Worm (Caenorhabditis elegans) whole organism, L2 larva: ENCODE data around the gene F41E6.5.

Experiments
- ceh-82 ChIP-seq: fragments of 150-350 bp; optimal IDR thresholded peaks from 2 replicates; lab custom pipeline; 2014; ENCODE audit warnings: missing biosample characterization, missing genetic modification characterization
- elt-3 ChIP-seq: sonication (generic microtip); optimal IDR thresholded peaks from 2 replicates; lab custom pipeline; 2017; ENCODE audit warnings: missing biosample characterization, missing genetic modification characterization
- mdl-1 ChIP-seq, 2 experiments: fragments of 150-350 bp in 1 of 2; sonication (generic microtip) in 1 of 2; optimal IDR thresholded peaks; 2 replicates each; lab custom pipeline; 2017; ENCODE audit warnings: missing biosample characterization in 2 of 2, missing genetic modification characterization in 2 of 2
- nhr-23 ChIP-seq: fragments of 150-350 bp; optimal IDR thresholded peaks from 2 replicates; lab custom pipeline; 2014; ENCODE audit warnings: missing biosample characterization, missing genetic modification reagents, missing genetic modification characterization
- nhr-237 ChIP-seq: fragments of 150-350 bp; optimal IDR thresholded peaks from 2 replicates; lab custom pipeline; 2014; ENCODE audit warnings: missing biosample characterization, missing genetic modification characterization
- nhr-6 ChIP-seq: fragments of 150-350 bp; optimal IDR thresholded peaks from 2 replicates; lab custom pipeline; 2014; ENCODE audit warnings: missing biosample characterization, missing genetic modification characterization
- nhr-77 ChIP-seq: fragments of 150-350 bp; optimal IDR thresholded peaks from 2 replicates; lab custom pipeline; 2014; ENCODE audit warnings: missing biosample characterization, missing genetic modification characterization
- sma-9 ChIP-seq, 2 experiments: fragments of 150-350 bp in 1 of 2; sonication (generic microtip) in 1 of 2; optimal IDR thresholded peaks; 2 replicates each; lab custom pipeline; 2014 to 2016; ENCODE audit warnings: missing genetic modification characterization in 2 of 2, mild to moderate bottlenecking in 1 of 2, missing biosample characterization in 1 of 2, missing compliant biosample characterization in 1 of 2, missing genetic modification reagents in 1 of 2, moderate library complexity in 1 of 2
- unc-62 ChIP-seq: fragments of 150-350 bp; optimal IDR thresholded peaks from 2 replicates; lab custom pipeline; 2014; ENCODE audit warnings: missing biosample characterization, missing genetic modification reagents, missing genetic modification characterization

ce11 chrV:8555955-8556354 is 47.3 kb upstream of the F41E6.5 start:
- TF ChIP-seq elt-3 (tag; lab: Kevin White, UChicago) (no peak), nhr-237 (tag; lab: Kevin White, UChicago) (no peak), mdl-1 (tag; optimal IDR thresholded peaks at IDR 0.05; lab: Kevin White, UChicago) (no peak), ceh-82 (tag; lab: Kevin White, UChicago) (no peak), nhr-23 (tag; lab: Kevin White, UChicago) (no peak), sma-9 (GFP tag; optimal IDR thresholded peaks at IDR 0.05; lab: Kevin White, UChicago) (no peak), sma-9 (tag; optimal IDR thresholded peaks at IDR 0.05; lab: Kevin White, UChicago) (no peak), nhr-77 (tag; lab: Kevin White, UChicago) (no peak), nhr-6 (tag; lab: Kevin White, UChicago) (no peak), unc-62 (no peak)
